Worm (Caenorhabditis elegans): ENCODE measurements around the gene rrf-3.
A peak's percentile ranks its signal among the peaks of the same experiment; 100 is the strongest.

The rrf-3 gene

DNA sequence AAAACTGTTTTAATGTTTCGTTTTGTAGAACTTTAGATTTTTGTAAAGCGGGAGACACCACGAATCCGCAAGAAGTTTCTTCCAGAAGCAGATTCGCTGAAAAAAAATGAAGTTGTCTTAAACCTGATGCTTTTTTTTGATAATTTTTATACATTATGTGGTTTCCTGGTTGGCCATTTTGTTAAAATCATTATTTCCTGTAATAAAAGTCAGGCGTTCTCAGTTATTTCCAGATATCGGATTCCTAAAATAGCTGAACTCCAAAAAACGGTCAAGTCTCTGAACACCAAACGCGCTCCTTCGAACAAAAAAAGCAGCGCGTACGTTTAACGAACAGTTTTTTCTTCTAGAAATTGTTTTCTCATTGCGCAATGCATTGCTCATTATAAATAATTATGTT lies 24.9 kb upstream of the rrf-3 start (continued):
- TF ChIP-seq pqm-1 (tag; optimal IDR thresholded peaks at IDR 0.05) (peak; percentile 68), syd-9 (tag; optimal IDR thresholded peaks at IDR 0.05) (no peak), pag-3 (tag; optimal IDR thresholded peaks at IDR 0.05; ENCODE audit: borderline replicate concordance) (no peak), hlh-13 (GFP tag; optimal IDR thresholded peaks at IDR 0.05) (no peak), sdc-2 (tag; optimal IDR thresholded peaks at IDR 0.05) (no peak), zip-5 (tag; optimal IDR thresholded peaks at IDR 0.05) (peak; percentile 92), tbx-2 (tag; optimal IDR thresholded peaks at IDR 0.05) (peak; percentile 87), ceh-2 (tag; optimal IDR thresholded peaks at IDR 0.05) (peak; percentile 81), Y22D7AL.16 (tag; optimal IDR thresholded peaks at IDR 0.05) (no peak), unc-55 (GFP tag; optimal IDR thresholded peaks at IDR 0.05) (no peak), pha-2 (tag; optimal IDR thresholded peaks at IDR 0.05) (no peak), ceh-9 (tag; optimal IDR thresholded peaks at IDR 0.05) (no peak), unc-42 (tag; optimal IDR thresholded peaks at IDR 0.05) (peak; percentile 42), ceh-24 (tag; optimal IDR thresholded peaks at IDR 0.05) (no peak), npax-4 (tag; optimal IDR thresholded peaks at IDR 0.05) (no peak), fkh-10 (GFP tag; optimal IDR thresholded peaks at IDR 0.05) (no peak)

DNA sequence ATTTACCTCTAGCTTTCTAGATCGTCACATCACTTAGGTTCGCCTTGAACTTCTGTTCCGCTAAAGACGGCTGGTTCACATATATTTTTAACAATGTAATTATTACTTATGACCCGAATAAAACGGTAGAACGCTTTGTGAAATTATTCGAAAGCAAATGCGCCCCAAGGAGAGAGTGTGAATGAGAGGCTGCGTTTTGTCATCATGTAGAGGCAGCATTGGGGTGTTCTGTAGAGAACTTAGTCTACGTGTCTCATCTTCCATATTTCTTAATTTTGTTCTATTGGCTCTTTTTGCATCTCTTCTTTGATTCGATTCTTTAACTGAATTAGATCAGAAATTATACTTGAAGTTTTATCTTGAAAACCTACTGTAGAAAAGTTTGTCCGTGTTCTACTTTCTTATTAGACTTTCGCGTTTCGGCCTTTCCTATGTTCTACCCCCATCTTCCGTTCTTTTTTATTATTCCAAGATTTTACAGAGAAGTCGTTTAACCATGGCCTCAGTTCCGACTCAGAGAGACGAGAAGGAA lies 24.2 kb upstream of the rrf-3 start, which contains the start of gene cdc-48.2:
Gene cdc-48.2 (plus strand): TSS at position 482 of the 532 bp plus-strand sequence.
- no peak for TF ChIP-seq pha-4 (tag; optimal IDR thresholded peaks at IDR 0.05)
- TF ChIP-seq nhr-232 (tag; optimal IDR thresholded peaks at IDR 0.05) = no peak
- TF ChIP-seq ceh-31 (tag; optimal IDR thresholded peaks at IDR 0.05) = no peak
- TF ChIP-seq madf-2 (tag; optimal IDR thresholded peaks at IDR 0.05) = no peak
- no peak for TF ChIP-seq pax-1 (tag; optimal IDR thresholded peaks at IDR 0.05)
- TF ChIP-seq rnt-1 (tag; optimal IDR thresholded peaks at IDR 0.05) = no peak
- no peak for TF ChIP-seq tbx-7 (tag; optimal IDR thresholded peaks at IDR 0.05)
- no peak for TF ChIP-seq F13H6.1 (tag; optimal IDR thresholded peaks at IDR 0.05)
- TF ChIP-seq pros-1 (tag; optimal IDR thresholded peaks at IDR 0.05) = no peak
- no peak for TF ChIP-seq eyg-1 (tag; optimal IDR thresholded peaks at IDR 0.05)
- no peak for TF ChIP-seq ceh-2 (tag; optimal IDR thresholded peaks at IDR 0.05)
- no peak for TF ChIP-seq zip-5 (tag; optimal IDR thresholded peaks at IDR 0.05)

DNA sequence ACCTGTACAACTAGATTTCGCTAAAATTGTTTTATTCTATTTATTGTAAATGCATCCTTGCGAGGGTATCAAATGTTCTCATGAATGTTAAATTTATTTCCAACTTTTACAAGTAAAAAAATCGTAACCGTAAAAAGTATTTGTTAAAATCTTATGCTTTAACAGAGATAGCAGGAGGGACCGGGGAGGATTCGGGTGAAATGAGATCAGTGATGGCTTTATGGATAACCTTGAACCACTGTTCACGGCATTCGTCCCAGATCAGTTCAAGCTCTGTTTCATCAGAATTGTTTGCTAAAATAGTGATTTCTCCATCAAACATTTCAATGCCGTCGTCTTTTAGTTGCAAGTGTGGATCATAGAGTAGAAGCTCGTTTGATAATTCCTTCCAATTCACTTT lies 21.1 kb upstream of the rrf-3 start:
- TF ChIP-seq ttx-3 (tag; optimal IDR thresholded peaks at IDR 0.05) = no peak

DNA sequence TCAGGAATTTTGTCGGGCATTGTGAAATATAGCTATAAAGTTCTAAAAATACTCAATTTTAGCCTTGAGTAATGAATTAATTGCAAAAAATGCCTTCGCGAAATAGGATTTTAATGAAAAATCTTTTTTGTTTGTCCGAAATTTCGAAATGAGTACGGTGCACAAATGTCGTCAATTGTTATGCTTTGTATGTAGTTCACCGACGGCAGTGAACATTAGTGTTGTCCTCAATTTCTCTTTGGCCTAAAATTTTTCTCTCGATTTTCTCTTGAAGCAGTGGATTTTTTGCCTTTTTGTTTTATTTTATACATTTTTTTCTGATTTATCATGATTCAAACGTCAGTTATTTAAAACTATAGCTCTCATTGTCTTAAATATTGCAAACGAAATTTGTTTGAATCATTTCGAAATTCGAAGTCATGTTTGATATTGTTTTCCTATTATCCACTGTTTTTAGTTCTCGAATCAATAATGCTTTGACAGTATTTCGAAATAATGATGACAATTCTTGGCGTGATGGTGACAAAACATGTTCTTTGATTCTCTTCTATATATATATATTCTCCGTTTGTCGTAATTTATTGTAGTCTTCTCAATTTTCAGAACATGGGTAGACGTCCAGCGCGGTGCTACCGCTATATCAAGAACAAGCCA lies 18.9 kb upstream of the rrf-3 start, which contains the start of the genes ints-11 and rpl-10:
Gene ints-11 (minus strand): TSS at position 201 of the 654 bp plus-strand sequence.
Gene rpl-10 (plus strand): TSS at position 604 of the 654 bp plus-strand sequence.
- TF ChIP-seq dve-1 (tag; optimal IDR thresholded peaks at IDR 0.05) (peak; percentile 4), T23F11.4 (GFP tag; optimal IDR thresholded peaks at IDR 0.05) (no peak), elt-4 (tag; optimal IDR thresholded peaks at IDR 0.05) (no peak), sox-4 (tag; optimal IDR thresholded peaks at IDR 0.05) (no peak), nfya-1 (tag; optimal IDR thresholded peaks at IDR 0.05) (peak; percentile 51), ceh-30 (tag; optimal IDR thresholded peaks at IDR 0.05) (no peak)

DNA sequence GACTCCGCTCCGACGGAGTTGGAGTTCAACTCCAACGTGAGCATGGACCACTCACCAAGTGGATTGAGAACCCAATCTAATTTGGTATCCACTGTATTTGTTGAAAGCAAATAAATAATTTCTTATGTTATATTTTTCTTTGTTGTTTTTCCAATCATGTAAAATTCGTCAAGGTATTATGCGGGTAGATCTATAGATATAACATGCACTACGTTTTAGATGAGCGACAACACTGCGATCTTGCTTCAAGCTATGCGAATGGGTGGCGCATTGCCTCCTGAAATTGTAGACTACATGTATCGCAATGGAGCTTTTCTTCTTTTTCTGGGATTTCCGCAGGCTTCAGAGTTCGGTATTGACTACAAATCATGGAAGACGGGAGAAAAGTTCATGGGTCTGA lies 17.7 kb upstream of the rrf-3 start, which contains the start of gene F10B5.2:
Gene F10B5.2 (plus strand): TSS at position 220 of the 400 bp plus-strand sequence.
- TF ChIP-seq C08G9.2 (tag; optimal IDR thresholded peaks at IDR 0.05) = no peak
- no peak for TF ChIP-seq tbx-2 (tag; optimal IDR thresholded peaks at IDR 0.05)
- no peak for TF ChIP-seq ceh-34 (tag; optimal IDR thresholded peaks at IDR 0.05)
- TF ChIP-seq pax-1 (tag; optimal IDR thresholded peaks at IDR 0.05) = no peak
- TF ChIP-seq zip-5 (tag; optimal IDR thresholded peaks at IDR 0.05) = no peak
- no peak for TF ChIP-seq ceh-30 (tag; optimal IDR thresholded peaks at IDR 0.05)
- TF ChIP-seq pha-4 (tag; optimal IDR thresholded peaks at IDR 0.05) = no peak
- TF ChIP-seq pha-2 (tag; optimal IDR thresholded peaks at IDR 0.05) = no peak
- no peak for TF ChIP-seq ceh-22 (tag; optimal IDR thresholded peaks at IDR 0.05)
- no peak for TF ChIP-seq unc-42 (tag; optimal IDR thresholded peaks at IDR 0.05)

Measured in whole organism, late embryonic.